Worm (Caenorhabditis elegans): ENCODE data around the gene ceh-36.

Gene ceh-36

ce11 chrX:14213314-14213713, 26.9 kb upstream of the ceh-36 start:
- no peak for TF ChIP-seq ceh-36 (tag; optimal IDR thresholded peaks at IDR 0.05)
- no peak for TF ChIP-seq ets-7 (tag; optimal IDR thresholded peaks at IDR 0.05)
- no peak for TF ChIP-seq sea-1 (GFP tag; conservative IDR thresholded peaks at IDR 0.05)
- no peak for TF ChIP-seq pes-1 (GFP tag; IDR thresholded peaks at IDR 0.05)
- TF ChIP-seq hnd-1 (tag; optimal IDR thresholded peaks at IDR 0.05), result no peak
- TF ChIP-seq hmbx-1 (tag; optimal IDR thresholded peaks at IDR 0.05), result no peak
- no peak for TF ChIP-seq hmg-4 (GFP tag; optimal IDR thresholded peaks at IDR 0.05)
- no peak for TF ChIP-seq aly-1 (tag; optimal IDR thresholded peaks at IDR 0.05)
- no peak for TF ChIP-seq ama-1 (optimal IDR thresholded peaks at IDR 0.05)
- TF ChIP-seq B0310.2 (tag; optimal IDR thresholded peaks at IDR 0.05), result no peak
- no peak for TF ChIP-seq ceh-13 (GFP tag; optimal IDR thresholded peaks at IDR 0.05)
- no peak for TF ChIP-seq tbx-11 (GFP tag; IDR thresholded peaks at IDR 0.05)
- no peak for TF ChIP-seq flt-1 (GFP tag; IDR thresholded peaks at IDR 0.05)
- no peak for TF ChIP-seq F13C5.2 (tag; optimal IDR thresholded peaks at IDR 0.05)
- no peak for TF ChIP-seq scrt-1 (GFP tag; IDR thresholded peaks at IDR 0.05)
- no peak for TF ChIP-seq tbx-37 (GFP tag; conservative IDR thresholded peaks at IDR 0.05)
- TF ChIP-seq tra-4 (tag; optimal IDR thresholded peaks at IDR 0.05), result no peak

- TF ChIP-seq sea-1 (GFP tag; conservative IDR thresholded peaks at IDR 0.05) (no peak), ets-7 (tag; optimal IDR thresholded peaks at IDR 0.05) (no peak), flt-1 (GFP tag; IDR thresholded peaks at IDR 0.05) (no peak), scrt-1 (GFP tag; IDR thresholded peaks at IDR 0.05) (no peak), pes-1 (GFP tag; IDR thresholded peaks at IDR 0.05) (no peak), tbx-37 (GFP tag; conservative IDR thresholded peaks at IDR 0.05) (no peak), ceh-13 (GFP tag; optimal IDR thresholded peaks at IDR 0.05) (no peak), hmg-4 (GFP tag; optimal IDR thresholded peaks at IDR 0.05) (no peak), tbx-11 (GFP tag; IDR thresholded peaks at IDR 0.05) (no peak), hmbx-1 (tag; optimal IDR thresholded peaks at IDR 0.05) (no peak), tra-4 (tag; optimal IDR thresholded peaks at IDR 0.05) (no peak), B0310.2 (tag; optimal IDR thresholded peaks at IDR 0.05) (no peak), hnd-1 (tag; optimal IDR thresholded peaks at IDR 0.05) (no peak), F13C5.2 (tag; optimal IDR thresholded peaks at IDR 0.05) (no peak), ama-1 (optimal IDR thresholded peaks at IDR 0.05) (no peak), aly-1 (tag; optimal IDR thresholded peaks at IDR 0.05) (no peak), ceh-36 (tag; optimal IDR thresholded peaks at IDR 0.05) (no peak)
These were observed 21.6 kb upstream of the ceh-36 start, which contains the start of gene ceh-37 for ce11 chrX:14207942-14208341. Gene ceh-37 (minus strand): TSS chrX:14208000.

- TF ChIP-seq ets-7 (tag; optimal IDR thresholded peaks at IDR 0.05) (no peak), B0310.2 (tag; optimal IDR thresholded peaks at IDR 0.05) (no peak)
These were observed 20.0 kb upstream of the ceh-36 start for ce11 chrX:14206321-14206720.

- TF ChIP-seq ets-7 (tag; optimal IDR thresholded peaks at IDR 0.05), result no peak
These were observed 7.9 kb upstream of the ceh-36 start for ce11 chrX:14194251-14194650.

ce11 chrX:14185631-14186030, 735 bp downstream of the ceh-36 start:
- TF ChIP-seq ceh-36 (tag; optimal IDR thresholded peaks at IDR 0.05) (peak; percentile 36), F13C5.2 (tag; optimal IDR thresholded peaks at IDR 0.05) (no peak)

ce11 chrX:14182514-14182913, 3.9 kb downstream of the ceh-36 start:
- TF ChIP-seq scrt-1 (GFP tag; IDR thresholded peaks at IDR 0.05) (no peak), B0310.2 (tag; optimal IDR thresholded peaks at IDR 0.05) (no peak), ceh-36 (tag; optimal IDR thresholded peaks at IDR 0.05) (no peak), ets-7 (tag; optimal IDR thresholded peaks at IDR 0.05) (no peak), aly-1 (tag; optimal IDR thresholded peaks at IDR 0.05) (no peak), hmg-4 (GFP tag; optimal IDR thresholded peaks at IDR 0.05) (no peak), tbx-37 (GFP tag; conservative IDR thresholded peaks at IDR 0.05) (no peak), tbx-11 (GFP tag; IDR thresholded peaks at IDR 0.05) (no peak), hnd-1 (tag; optimal IDR thresholded peaks at IDR 0.05) (no peak), hmbx-1 (tag; optimal IDR thresholded peaks at IDR 0.05) (no peak)

- no peak for TF ChIP-seq ceh-36 (tag; optimal IDR thresholded peaks at IDR 0.05)
- TF ChIP-seq sea-1 (GFP tag; conservative IDR thresholded peaks at IDR 0.05), result no peak
- no peak for TF ChIP-seq flt-1 (GFP tag; IDR thresholded peaks at IDR 0.05)
- no peak for TF ChIP-seq pes-1 (GFP tag; IDR thresholded peaks at IDR 0.05)
- TF ChIP-seq B0310.2 (tag; optimal IDR thresholded peaks at IDR 0.05), result no peak
- TF ChIP-seq F13C5.2 (tag; optimal IDR thresholded peaks at IDR 0.05), result no peak
- no peak for TF ChIP-seq hmg-4 (GFP tag; optimal IDR thresholded peaks at IDR 0.05)
- TF ChIP-seq hmbx-1 (tag; optimal IDR thresholded peaks at IDR 0.05), result no peak
- TF ChIP-seq ceh-13 (GFP tag; optimal IDR thresholded peaks at IDR 0.05), result no peak
- TF ChIP-seq scrt-1 (GFP tag; IDR thresholded peaks at IDR 0.05), result no peak
- no peak for TF ChIP-seq ets-7 (tag; optimal IDR thresholded peaks at IDR 0.05)
- no peak for TF ChIP-seq ama-1 (optimal IDR thresholded peaks at IDR 0.05)
- no peak for TF ChIP-seq tra-4 (tag; optimal IDR thresholded peaks at IDR 0.05)
- no peak for TF ChIP-seq tbx-37 (GFP tag; conservative IDR thresholded peaks at IDR 0.05)
- no peak for TF ChIP-seq tbx-11 (GFP tag; IDR thresholded peaks at IDR 0.05)
- no peak for TF ChIP-seq aly-1 (tag; optimal IDR thresholded peaks at IDR 0.05)
- TF ChIP-seq hnd-1 (tag; optimal IDR thresholded peaks at IDR 0.05), result no peak
These were observed 6.2 kb downstream of the ceh-36 start, which contains the start of gene C37E2.3 for ce11 chrX:14180151-14180550. Gene C37E2.3 (plus strand): TSS chrX:14180451.

ce11 chrX:14179488-14179887, 6.9 kb downstream of the ceh-36 start:
- TF ChIP-seq hnd-1 (tag; optimal IDR thresholded peaks at IDR 0.05), result no peak
- TF ChIP-seq pes-1 (GFP tag; IDR thresholded peaks at IDR 0.05), result no peak
- TF ChIP-seq flt-1 (GFP tag; IDR thresholded peaks at IDR 0.05), result no peak
- TF ChIP-seq hmbx-1 (tag; optimal IDR thresholded peaks at IDR 0.05), result no peak
- no peak for TF ChIP-seq sea-1 (GFP tag; conservative IDR thresholded peaks at IDR 0.05)
- TF ChIP-seq ceh-36 (tag; optimal IDR thresholded peaks at IDR 0.05), result no peak
- no peak for TF ChIP-seq aly-1 (tag; optimal IDR thresholded peaks at IDR 0.05)
- no peak for TF ChIP-seq scrt-1 (GFP tag; IDR thresholded peaks at IDR 0.05)
- no peak for TF ChIP-seq tbx-11 (GFP tag; IDR thresholded peaks at IDR 0.05)
- TF ChIP-seq B0310.2 (tag; optimal IDR thresholded peaks at IDR 0.05), result no peak
